Fruit fly (Drosophila melanogaster): ENCODE measurements around the gene tna.

Gene tna

DNA sequence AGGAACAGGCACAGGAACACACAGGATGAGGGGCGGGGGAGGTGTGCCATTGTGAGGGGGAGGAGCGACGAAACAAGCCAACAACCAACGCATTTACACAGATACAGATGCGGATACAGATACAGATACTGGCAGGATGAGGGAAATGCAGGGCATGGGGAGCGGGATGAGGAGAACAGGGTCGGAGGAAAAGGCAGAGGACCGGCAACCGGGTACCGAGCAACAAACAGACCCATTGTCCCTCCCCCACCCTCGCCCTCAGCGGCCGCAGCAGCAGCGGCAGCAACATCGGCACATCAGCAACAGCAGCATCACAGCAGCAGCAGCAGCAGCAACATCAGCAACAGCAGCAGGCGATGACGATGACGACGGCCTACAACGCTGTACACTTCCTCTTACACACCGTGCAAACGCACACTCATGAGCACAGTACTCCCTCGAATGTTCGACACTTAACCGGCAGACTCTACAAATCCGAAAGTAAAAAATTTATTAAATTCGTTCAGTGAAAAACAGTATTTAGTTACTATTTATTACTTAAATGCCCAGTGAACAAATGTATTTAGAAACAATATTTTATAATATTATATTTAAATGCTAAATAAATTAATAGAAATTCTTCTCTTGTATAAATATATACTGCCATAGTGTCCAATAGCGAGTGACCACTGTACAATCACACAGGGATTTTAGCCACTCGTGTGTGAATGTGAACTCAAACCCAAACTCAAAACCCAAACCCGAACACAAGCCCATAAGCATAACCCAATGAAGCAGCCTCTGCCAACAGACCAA is 20.3 kb downstream of the tna start (continued):
- 0 out of 3 replicates have a peak, but pooled peaks have one; percentile 70 for TF ChIP-seq CG3726 (GFP tag; IDR thresholded peaks at IDR 0.05)
- TF ChIP-seq Abd-B (GFP tag; optimal IDR thresholded peaks at IDR 0.05) = peak; percentile 84
- TF ChIP-seq CG15479 (GFP tag; optimal IDR thresholded peaks at IDR 0.05) = peak; percentile 36
- no peak for TF ChIP-seq Bgb (GFP tag; IDR thresholded peaks at IDR 0.05; ENCODE audit: partially characterized antibody)
- TF ChIP-seq Kr (GFP tag; optimal IDR thresholded peaks at IDR 0.05) = no peak
- peak; percentile 89 for TF ChIP-seq zfh1 (GFP tag; IDR thresholded peaks at IDR 0.05)
- peak; percentile 89 for TF ChIP-seq fd96Cb (tag; optimal IDR thresholded peaks at IDR 0.05)
- TF ChIP-seq cas (GFP tag; IDR thresholded peaks at IDR 0.05) = peak; percentile 62; the same call in 1 of the 2 replicates
- peak; percentile 64 for TF ChIP-seq CG2202 (tag; optimal IDR thresholded peaks at IDR 0.05)
- peak; percentile 52 for TF ChIP-seq CG4707 (GFP tag; optimal IDR thresholded peaks at IDR 0.05)
- TF ChIP-seq CG12769 (tag; optimal IDR thresholded peaks at IDR 0.05) = no peak
- peak; percentile 91 for TF ChIP-seq Hmr (GFP tag; optimal IDR thresholded peaks at IDR 0.05)
- no peak for TF ChIP-seq CG4282 (GFP tag; optimal IDR thresholded peaks at IDR 0.05)
- peak; percentile 76 for TF ChIP-seq Usf (GFP tag; optimal IDR thresholded peaks at IDR 0.05)
- peak; percentile 88 for TF ChIP-seq CG11695 (GFP tag; IDR thresholded peaks at IDR 0.05)
- peak; percentile 87 for TF ChIP-seq CG4820 (GFP tag; optimal IDR thresholded peaks at IDR 0.05)
- TF ChIP-seq CG18011 (GFP tag; optimal IDR thresholded peaks at IDR 0.05) = peak; percentile 28
- TF ChIP-seq B-H2 (GFP tag; optimal IDR thresholded peaks at IDR 0.05) = peak; percentile 80
- peak; percentile 98 for TF ChIP-seq crol (GFP tag; IDR thresholded peaks at IDR 0.05)
- no peak for TF ChIP-seq CG3838 (GFP tag; optimal IDR thresholded peaks at IDR 0.05)
- peak; percentile 59 for TF ChIP-seq CG8290 (GFP tag; optimal IDR thresholded peaks at IDR 0.05)
- peak; percentile 13 to 27 for TF ChIP-seq CG8290 (tag; optimal IDR thresholded peaks at IDR 0.05)
- TF ChIP-seq dmrt11E (tag; optimal IDR thresholded peaks at IDR 0.05) = peak; percentile 93
- no peak for TF ChIP-seq CG31365 (tag; optimal IDR thresholded peaks at IDR 0.05)
- no peak for TF ChIP-seq Atf3 (GFP tag; optimal IDR thresholded peaks at IDR 0.05)
- TF ChIP-seq corto (GFP tag; optimal IDR thresholded peaks at IDR 0.05) = peak; percentile 78
- TF ChIP-seq CG5180 (GFP tag; optimal IDR thresholded peaks at IDR 0.05) = peak; percentile 54
- TF ChIP-seq klu (GFP tag; IDR thresholded peaks at IDR 0.05) = peak; percentile 78
- peak; percentile 81 for TF ChIP-seq CG32767 (GFP tag; IDR thresholded peaks at IDR 0.05)
- TF ChIP-seq Elba2 (GFP tag; optimal IDR thresholded peaks at IDR 0.05) = peak; percentile 61
- no peak for TF ChIP-seq en (GFP tag; optimal IDR thresholded peaks at IDR 0.05)
- TF ChIP-seq MBD-R2 (GFP tag; IDR thresholded peaks at IDR 0.05) = peak; percentile 50; the same call in 1 of the 2 replicates
- TF ChIP-seq bsh (GFP tag; optimal IDR thresholded peaks at IDR 0.05) = peak; percentile 80 to 88
- peak; percentile 88 for TF ChIP-seq CG17328 (GFP tag; IDR thresholded peaks at IDR 0.05)
- TF ChIP-seq Deaf1 (tag; optimal IDR thresholded peaks at IDR 0.05) = peak; percentile 48
- TF ChIP-seq CG17802 (tag; optimal IDR thresholded peaks at IDR 0.05) = peak; percentile 57
- no peak for TF ChIP-seq CG8944 (GFP tag; optimal IDR thresholded peaks at IDR 0.05)
- TF ChIP-seq CG14441 (GFP tag; IDR thresholded peaks at IDR 0.05) = peak; percentile 76
- peak in 1 of 2 experiments; percentile 80 for TF ChIP-seq Eip74EF (GFP tag; optimal IDR thresholded peaks at IDR 0.05)
- no peak; the same call in 1 of the 3 replicates for TF ChIP-seq Mrtf (GFP tag; IDR thresholded peaks at IDR 0.05)
- peak; percentile 79 for TF ChIP-seq ac (GFP tag; optimal IDR thresholded peaks at IDR 0.05)
- TF ChIP-seq Dp (GFP tag; optimal IDR thresholded peaks at IDR 0.05) = no peak
- peak; percentile 21 for TF ChIP-seq Hsf (GFP tag; optimal IDR thresholded peaks at IDR 0.05)
- peak; percentile 89 for TF ChIP-seq Oli (tag; optimal IDR thresholded peaks at IDR 0.05)
- peak; percentile 89 for TF ChIP-seq Fer1 (GFP tag; optimal IDR thresholded peaks at IDR 0.05)
- no peak for TF ChIP-seq btn (GFP tag; optimal IDR thresholded peaks at IDR 0.05)
- TF ChIP-seq CG4404 (GFP tag; IDR thresholded peaks at IDR 0.05) = peak; percentile 96
- no peak for TF ChIP-seq usp (GFP tag; optimal IDR thresholded peaks at IDR 0.05)
- peak; percentile 79 for TF ChIP-seq B-H1 (GFP tag; IDR thresholded peaks at IDR 0.05)

Measured in whole organism, embryonic.